Fruit fly (Drosophila melanogaster): ENCODE data around the gene CG14073.
A peak's percentile ranks its signal among the peaks of the same experiment; 100 is the strongest.

Gene CG14073

dm6 chr3L:18800100-18800841 is 20.2 kb downstream of the CG14073 start (continued):
- TF ChIP-seq CG10267 (tag; optimal IDR thresholded peaks at IDR 0.05) (no peak), Awh (GFP tag; IDR thresholded peaks at IDR 0.05) (no peak), sima (GFP tag; optimal IDR thresholded peaks at IDR 0.05) (no peak), peb (GFP tag; IDR thresholded peaks at IDR 0.05) (no peak), MTF-1 (GFP tag; optimal IDR thresholded peaks at IDR 0.05; ENCODE audit: borderline replicate concordance) (no peak), CG8089 (GFP tag; optimal IDR thresholded peaks at IDR 0.05) (no peak), CG32767 (GFP tag; IDR thresholded peaks at IDR 0.05) (peak; percentile 75), CG1832 (GFP tag; optimal IDR thresholded peaks at IDR 0.05) (peak; percentile 72), Usf (GFP tag; optimal IDR thresholded peaks at IDR 0.05) (no peak), bowl (GFP tag; IDR thresholded peaks at IDR 0.05) (0 out of 2 replicates have a peak, but pooled peaks have one; percentile 10), CG18476 (GFP tag; optimal IDR thresholded peaks at IDR 0.05) (no peak), CG4424 (GFP tag; optimal IDR thresholded peaks at IDR 0.05) (no peak), Fer1 (GFP tag; optimal IDR thresholded peaks at IDR 0.05) (no peak), crol (GFP tag; IDR thresholded peaks at IDR 0.05) (peak; percentile 78), CG4730 (GFP tag; IDR thresholded peaks at IDR 0.05) (no peak), toy (GFP tag; IDR thresholded peaks at IDR 0.05) (no peak), nmo (GFP tag; optimal IDR thresholded peaks at IDR 0.05) (no peak), Six4 (GFP tag; optimal IDR thresholded peaks at IDR 0.05) (no peak), btn (GFP tag; optimal IDR thresholded peaks at IDR 0.05) (no peak), pros (GFP tag; optimal IDR thresholded peaks at IDR 0.05) (peak; percentile 47), dati (GFP tag; IDR thresholded peaks at IDR 0.05) (no peak), kni (GFP tag; optimal IDR thresholded peaks at IDR 0.05) (no peak), Hr51 (GFP tag; optimal IDR thresholded peaks at IDR 0.05) (no peak), Spps (tag; optimal IDR thresholded peaks at IDR 0.05) (peak; percentile 29), Eip74EF (GFP tag; optimal IDR thresholded peaks at IDR 0.05) (peak in 1 of 2 experiments; percentile 35), dpn (GFP tag; optimal IDR thresholded peaks at IDR 0.05) (no peak), Sry-β (GFP tag; optimal IDR thresholded peaks at IDR 0.05) (no peak), CG11723 (GFP tag; optimal IDR thresholded peaks at IDR 0.05) (no peak), en (GFP tag; optimal IDR thresholded peaks at IDR 0.05) (no peak), sna (GFP tag; IDR thresholded peaks at IDR 0.05; ENCODE audit: partially characterized antibody) (no peak), Vsx1 (GFP tag; optimal IDR thresholded peaks at IDR 0.05) (no peak), CG13123 (GFP tag; optimal IDR thresholded peaks at IDR 0.05) (no peak), CG32532 (GFP tag; IDR thresholded peaks at IDR 0.05) (0 out of 2 replicates have a peak, but pooled peaks have one; percentile 21), jumu (GFP tag; optimal IDR thresholded peaks at IDR 0.05) (no peak), nom (GFP tag; optimal IDR thresholded peaks at IDR 0.05) (peak; percentile 54), knrl (GFP tag; IDR thresholded peaks at IDR 0.05; ENCODE audit: partially characterized antibody) (no peak), Bgb (GFP tag; IDR thresholded peaks at IDR 0.05; ENCODE audit: partially characterized antibody) (no peak), bsh (GFP tag; optimal IDR thresholded peaks at IDR 0.05) (peak in 1 of 2 experiments; percentile 12), eve (GFP tag; optimal IDR thresholded peaks at IDR 0.05) (no peak), trem (tag; optimal IDR thresholded peaks at IDR 0.05) (no peak), CG18764 (GFP tag; optimal IDR thresholded peaks at IDR 0.05) (no peak), Med (GFP tag) (peak; percentile 61), Atf6 (GFP tag; IDR thresholded peaks at IDR 0.05) (no peak), NfI (GFP tag; optimal IDR thresholded peaks at IDR 0.05) (no peak), sob (GFP tag; IDR thresholded peaks at IDR 0.05) (peak; percentile 39; the same call in 1 of the 2 replicates), p53 (GFP tag; optimal IDR thresholded peaks at IDR 0.05) (no peak), CG9817 (tag; optimal IDR thresholded peaks at IDR 0.05) (no peak), Lpt (GFP tag; optimal IDR thresholded peaks at IDR 0.05) (no peak), CG2116 (GFP tag; optimal IDR thresholded peaks at IDR 0.05) (no peak)

All from whole organism, embryonic.